Worm (Caenorhabditis elegans) whole organism, young adult: Measurements from ENCODE around the gene F19H6.4.

ENCODE experiments used
- F22D6.2 ChIP-seq: sonication (generic microtip); optimal IDR thresholded peaks from 2 replicates; lab custom pipeline; 2016; ENCODE audit warnings: mild to moderate bottlenecking, missing genetic modification characterization, missing compliant biosample characterization
- F23B12.7 ChIP-seq: sonication (generic microtip); optimal IDR thresholded peaks from 2 replicates; lab custom pipeline; 2017; ENCODE audit warnings: missing genetic modification characterization, mild to moderate bottlenecking, missing compliant biosample characterization, antibody characterized with exemption, moderate library complexity; ENCODE audit not compliant: insufficient read depth
- F39B2.1 ChIP-seq: fragments of 200-800 bp; sonication (Bioruptor generic); IDR thresholded peaks from 2 replicates; pipeline ENCODE4 v1.3.6; 2022; ENCODE audit warnings: missing genetic modification reagents, missing genetic modification characterization, missing compliant biosample characterization
- F49E8.2 ChIP-seq: sonication (generic microtip); optimal IDR thresholded peaks from 3 replicates; lab custom pipeline; 2017; ENCODE audit warnings: missing genetic modification characterization, mild to moderate bottlenecking, missing compliant biosample characterization, antibody characterized with exemption, moderate library complexity; ENCODE audit not compliant: insufficient read depth
- F52B5.7 ChIP-seq: sonication (generic microtip); optimal IDR thresholded peaks from 2 replicates; lab custom pipeline; 2016; ENCODE audit warnings: mild to moderate bottlenecking, missing genetic modification characterization, missing compliant biosample characterization
- F57A8.1 ChIP-seq: fragments of 200-800 bp; sonication (Bioruptor generic); optimal IDR thresholded peaks from 2 replicates; lab custom pipeline; 2018; ENCODE audit warnings: mild to moderate bottlenecking, missing genetic modification characterization, moderate library complexity, missing compliant biosample characterization
- K12H6.12 ChIP-seq: fragments of 200-800 bp; sonication (Bioruptor generic); optimal IDR thresholded peaks from 2 replicates; lab custom pipeline; 2018; ENCODE audit warnings: mild to moderate bottlenecking, missing genetic modification characterization, missing compliant biosample characterization
- T26A5.8 ChIP-seq: sonication (generic microtip); optimal IDR thresholded peaks from 2 replicates; lab custom pipeline; 2016; ENCODE audit warnings: missing genetic modification characterization, missing compliant biosample characterization
- Y53F4B.3 ChIP-seq: fragments of 200-800 bp; sonication (Bioruptor generic); IDR thresholded peaks from 2 replicates; pipeline ENCODE4 v1.3.6; 2022; ENCODE audit warnings: missing genetic modification reagents, missing genetic modification characterization, missing compliant biosample characterization
- Y56A3A.18 ChIP-seq: fragments of 200-800 bp; sonication (Bioruptor generic); IDR thresholded peaks from 2 replicates; pipeline ENCODE4 v1.3.6; 2022; ENCODE audit warnings: missing genetic modification reagents, missing genetic modification characterization, missing compliant biosample characterization
- ama-1 ChIP-seq, 3 experiments: fragments of 150-350 bp in 1 of 3; sonication (generic microtip) in 2 of 3; optimal IDR thresholded peaks; 2 replicates each; lab custom pipeline; 2014 to 2018; ENCODE audit warnings: missing biosample characterization in 2 of 3, missing genetic modification characterization in 2 of 3, missing genetic modification reagents in 2 of 3
- aptf-2 ChIP-seq: fragments of 200-800 bp; sonication (Bioruptor generic); conservative IDR thresholded peaks from 2 replicates; pipeline ENCODE4 v1.3.6; 2022; ENCODE audit warnings: missing genetic modification reagents, missing genetic modification characterization, missing compliant biosample characterization
- attf-5 ChIP-seq: fragments of 200-800 bp; sonication (Bioruptor generic); optimal IDR thresholded peaks from 2 replicates; lab custom pipeline; 2018; ENCODE audit warnings: mild to moderate bottlenecking, missing genetic modification characterization, missing compliant biosample characterization
- attf-6 ChIP-seq: fragments of 200-800 bp; sonication (Bioruptor generic); IDR thresholded peaks from 2 replicates; pipeline ENCODE4 v1.3.6; 2022; ENCODE audit warnings: missing genetic modification reagents, missing genetic modification characterization, missing compliant biosample characterization
- bed-2 ChIP-seq: fragments of 200-800 bp; sonication (Bioruptor generic); IDR thresholded peaks from 2 replicates; pipeline ENCODE4 v1.3.6; 2022; ENCODE audit warnings: missing genetic modification reagents, missing genetic modification characterization, missing compliant biosample characterization
- ceh-58 ChIP-seq: fragments of 200-800 bp; sonication (Bioruptor generic); IDR thresholded peaks from 2 replicates; pipeline ENCODE4 v1.3.6; 2022; ENCODE audit warnings: missing genetic modification characterization, missing compliant biosample characterization
- die-1 ChIP-seq: sonication (generic microtip); optimal IDR thresholded peaks from 2 replicates; lab custom pipeline; 2016; ENCODE audit warnings: missing genotype, mild to moderate bottlenecking, missing genetic modification characterization, missing compliant biosample characterization
- egl-18 ChIP-seq: fragments of 200-800 bp; sonication (Bioruptor generic); IDR thresholded peaks from 2 replicates; pipeline ENCODE4 v1.3.6; 2022; ENCODE audit warnings: missing genetic modification reagents, missing genetic modification characterization, missing compliant biosample characterization
- egl-44 ChIP-seq: fragments of 200-800 bp; sonication (Bioruptor generic); IDR thresholded peaks from 2 replicates; pipeline ENCODE4 v1.3.6; 2022; ENCODE audit warnings: missing genetic modification reagents, missing genetic modification characterization, missing compliant biosample characterization
- ekl-4 ChIP-seq: fragments of 200-800 bp; sonication (Bioruptor generic); IDR thresholded peaks from 2 replicates; pipeline ENCODE4 v1.3.6; 2022; ENCODE audit warnings: missing genetic modification reagents, missing genetic modification characterization, missing compliant biosample characterization
- ets-4 ChIP-seq: fragments of 200-800 bp; sonication (Bioruptor generic); optimal IDR thresholded peaks from 2 replicates; lab custom pipeline; 2018; ENCODE audit warnings: mild to moderate bottlenecking, missing genetic modification characterization, missing compliant biosample characterization
- hmg-1.2 ChIP-seq: fragments of 200-800 bp; sonication (Bioruptor generic); IDR thresholded peaks from 2 replicates; pipeline ENCODE4 v1.3.6; 2022; ENCODE audit warnings: missing genetic modification reagents, missing genetic modification characterization, missing compliant biosample characterization
- hsf-1 ChIP-seq: fragments of 200-800 bp; sonication (Bioruptor generic); IDR thresholded peaks from 2 replicates; pipeline ENCODE4 v1.3.6; 2022; ENCODE audit warnings: missing genetic modification reagents, missing genetic modification characterization, missing compliant biosample characterization
- lag-1 ChIP-seq: fragments of 200-800 bp; sonication (Bioruptor generic); IDR thresholded peaks from 2 replicates; pipeline ENCODE4 v1.3.6; 2022; ENCODE audit warnings: missing genetic modification reagents, missing genetic modification characterization, missing compliant biosample characterization
- lin-26 ChIP-seq: fragments of 200-800 bp; sonication (Bioruptor generic); IDR thresholded peaks from 2 replicates; pipeline ENCODE4 v1.3.6; 2022; ENCODE audit warnings: missing genetic modification reagents, missing genetic modification characterization, missing compliant biosample characterization
- lir-1 ChIP-seq: fragments of 200-800 bp; sonication (Bioruptor generic); conservative IDR thresholded peaks from 2 replicates; pipeline ENCODE4 v1.3.6; 2022; ENCODE audit warnings: missing genetic modification reagents, missing genetic modification characterization, missing compliant biosample characterization
- lsy-27 ChIP-seq: sonication (generic microtip); optimal IDR thresholded peaks from 2 replicates; lab custom pipeline; 2017; ENCODE audit warnings: missing genetic modification characterization, mild to moderate bottlenecking, missing compliant biosample characterization, antibody characterized with exemption, missing genotype, borderline replicate concordance; ENCODE audit not compliant: insufficient read depth
- madf-6 ChIP-seq: fragments of 200-800 bp; sonication (Bioruptor generic); IDR thresholded peaks from 2 replicates; pipeline ENCODE4 v1.3.6; 2022; ENCODE audit warnings: missing genetic modification reagents, missing genetic modification characterization, missing compliant biosample characterization
- mcd-1 ChIP-seq: fragments of 200-800 bp; sonication (Bioruptor generic); IDR thresholded peaks from 2 replicates; pipeline ENCODE4 v1.3.6; 2022; ENCODE audit warnings: missing genetic modification reagents, missing genetic modification characterization, missing compliant biosample characterization
- mes-4 ChIP-seq: sonication (generic microtip); optimal IDR thresholded peaks from 2 replicates; lab custom pipeline; 2016; ENCODE audit warnings: missing genotype, missing genetic modification characterization, missing compliant biosample characterization
- nfya-1 ChIP-seq: sonication (generic microtip); optimal IDR thresholded peaks from 2 replicates; lab custom pipeline; 2017; ENCODE audit warnings: antibody characterized with exemption, missing compliant biosample characterization, missing genetic modification characterization, borderline replicate concordance; ENCODE audit not compliant: insufficient read depth
- nfya-2 ChIP-seq: fragments of 200-800 bp; sonication (Bioruptor generic); IDR thresholded peaks from 2 replicates; pipeline ENCODE4 v1.3.6; 2022; ENCODE audit warnings: missing genetic modification reagents, missing genetic modification characterization, missing compliant biosample characterization
- nfyb-1 ChIP-seq: fragments of 200-800 bp; sonication (Bioruptor generic); IDR thresholded peaks from 2 replicates; pipeline ENCODE4 v1.3.6; 2022; ENCODE audit warnings: missing genetic modification reagents, missing genetic modification characterization, missing compliant biosample characterization
- pha-4 ChIP-seq: fragments of 150-350 bp; sonication (generic microtip); optimal IDR thresholded peaks from 2 replicates; lab custom pipeline; 2014; ENCODE audit warnings: missing biosample characterization, missing genetic modification reagents, missing genetic modification characterization
- rcor-1 ChIP-seq: fragments of 200-800 bp; sonication (Bioruptor generic); IDR thresholded peaks from 2 replicates; pipeline ENCODE4 v1.3.6; 2022; ENCODE audit warnings: missing genetic modification reagents, missing genetic modification characterization, missing compliant biosample characterization
- rec-8 ChIP-seq, 2 experiments: sonication (generic microtip); optimal IDR thresholded peaks; 2 replicates each; lab custom pipeline; 2016; ENCODE audit warnings: mild to moderate bottlenecking in 2 of 2, missing genetic modification characterization in 2 of 2, missing genetic modification reagents in 2 of 2, missing genotype in 2 of 2, missing biosample characterization in 1 of 2, missing compliant biosample characterization in 1 of 2, moderate library complexity in 1 of 2
- sea-2 ChIP-seq: fragments of 200-800 bp; sonication (Bioruptor generic); IDR thresholded peaks from 2 replicates; pipeline ENCODE4 v1.3.6; 2022; ENCODE audit warnings: missing genetic modification characterization, missing compliant biosample characterization
- snpc-1.3 ChIP-seq: sonication (generic microtip); optimal IDR thresholded peaks from 2 replicates; lab custom pipeline; 2017; ENCODE audit warnings: missing genetic modification characterization, mild to moderate bottlenecking, missing compliant biosample characterization, antibody characterized with exemption, moderate library complexity, missing genotype, missing genetic modification reagents; ENCODE audit not compliant: insufficient read depth
- snpc-3.4 ChIP-seq: sonication (generic microtip); optimal IDR thresholded peaks from 2 replicates; lab custom pipeline; 2017; ENCODE audit warnings: missing genetic modification characterization, mild to moderate bottlenecking, missing compliant biosample characterization, antibody characterized with exemption, moderate library complexity, missing genotype, missing genetic modification reagents
- snpc-4 ChIP-seq, 5 experiments: fragments of 150-350 bp in 1 of 5; sonication (generic microtip) in 4 of 5; optimal IDR thresholded peaks; 2 replicates each; lab custom pipeline; 2014 to 2018; ENCODE audit warnings: missing genetic modification characterization in 5 of 5, missing biosample characterization in 3 of 5, antibody characterized with exemption in 2 of 5, mild to moderate bottlenecking in 2 of 5, missing compliant biosample characterization in 2 of 5, missing genotype in 2 of 5, moderate library complexity in 2 of 5, missing genetic modification reagents in 1 of 5
- somi-1 ChIP-seq: fragments of 200-800 bp; sonication (Bioruptor generic); optimal IDR thresholded peaks from 2 replicates; lab custom pipeline; 2018; ENCODE audit warnings: mild to moderate bottlenecking, missing genetic modification characterization, missing compliant biosample characterization
- zim-3 ChIP-seq: sonication (generic microtip); optimal IDR thresholded peaks from 2 replicates; lab custom pipeline; 2017; ENCODE audit warnings: mild to moderate bottlenecking, missing genetic modification characterization, moderate library complexity, missing compliant biosample characterization
- ztf-18 ChIP-seq: sonication (generic microtip); optimal IDR thresholded peaks from 2 replicates; lab custom pipeline; 2016; ENCODE audit warnings: missing genotype, mild to moderate bottlenecking, missing genetic modification characterization, missing compliant biosample characterization
- ztf-25 ChIP-seq: fragments of 200-800 bp; sonication (Bioruptor generic); IDR thresholded peaks from 2 replicates; pipeline ENCODE4 v1.3.6; 2022; ENCODE audit warnings: missing genetic modification reagents, missing genetic modification characterization, missing compliant biosample characterization
- ztf-28 ChIP-seq: fragments of 200-800 bp; sonication (Bioruptor generic); IDR thresholded peaks from 2 replicates; pipeline ENCODE4 v1.3.6; 2022; ENCODE audit warnings: missing genetic modification reagents, missing genetic modification characterization, missing compliant biosample characterization
- ztf-6 ChIP-seq: fragments of 200-800 bp; sonication (Bioruptor generic); IDR thresholded peaks from 2 replicates; pipeline ENCODE4 v1.3.6; 2022; ENCODE audit warnings: missing genetic modification reagents, missing genetic modification characterization, missing compliant biosample characterization

Gene F19H6.4

ce11 chrX:12347822-12348221, 17.7 kb upstream of the F19H6.4 start (continued):
- 0 out of 2 replicates have a peak, but pooled peaks have one; percentile 22 for TF ChIP-seq ekl-4 (GFP tag; lab: Robert Waterston, UW)
- TF ChIP-seq attf-5 (GFP tag; lab: Kevin White, UChicago), result peak; percentile 48
- TF ChIP-seq snpc-3.4, result peak; percentile 56
- no peak for TF ChIP-seq nfya-1
- TF ChIP-seq nfya-2 (GFP tag; lab: Robert Waterston, UW), result no peak
- TF ChIP-seq bed-2 (GFP tag; lab: Robert Waterston, UW), result no peak
- TF ChIP-seq F39B2.1 (GFP tag; lab: Robert Waterston, UW), result no peak
- no peak for TF ChIP-seq mcd-1 (GFP tag; lab: Robert Waterston, UW)
- peak; percentile 69 for TF ChIP-seq hmg-1.2 (GFP tag; lab: Robert Waterston, UW)
- no peak for TF ChIP-seq ama-1 (optimal IDR thresholded peaks at IDR 0.05; lab: Kevin White, UChicago)
- peak in 1 of 2 experiments; percentile 42 for TF ChIP-seq ama-1 (GFP tag; optimal IDR thresholded peaks at IDR 0.05; lab: Kevin White, UChicago)
- TF ChIP-seq ztf-28 (GFP tag; lab: Robert Waterston, UW), result no peak
- TF ChIP-seq attf-6 (GFP tag; lab: Robert Waterston, UW), result peak; percentile 71
- TF ChIP-seq ztf-6 (GFP tag; lab: Robert Waterston, UW), result no peak
- TF ChIP-seq lsy-27 (tag; lab: Kevin White, UChicago), result no peak
- TF ChIP-seq snpc-1.3, result peak; percentile 81
- peak; percentile 39; the same call in 1 of the 2 replicates for TF ChIP-seq hsf-1 (GFP tag; lab: Robert Waterston, UW)
- TF ChIP-seq lin-26, result peak; percentile 83
- no peak for TF ChIP-seq F23B12.7 (tag; lab: Kevin White, UChicago)
- 0 out of 2 replicates have a peak, but pooled peaks have one; percentile 36 for TF ChIP-seq egl-44
- TF ChIP-seq rcor-1, result peak; percentile 72
- TF ChIP-seq F49E8.2 (tag; lab: Kevin White, UChicago), result no peak
- TF ChIP-seq mes-4, result no peak
- TF ChIP-seq snpc-4 (GFP tag; optimal IDR thresholded peaks at IDR 0.05; lab: Kevin White, UChicago), result peak; percentile 67
- TF ChIP-seq snpc-4 (tag; optimal IDR thresholded peaks at IDR 0.05; lab: Kevin White, UChicago), result peak in 2 of 4 experiments; percentile 46 to 79
- TF ChIP-seq rec-8 (tag; optimal IDR thresholded peaks at IDR 0.05; lab: Kevin White, UChicago), result peak; percentile 35 to 69
- no peak for TF ChIP-seq egl-18 (GFP tag; lab: Robert Waterston, UW)
- peak; percentile 94 for TF ChIP-seq ztf-25 (GFP tag; lab: Robert Waterston, UW)
- no peak for TF ChIP-seq ceh-58 (GFP tag; lab: Robert Waterston, UW)
- TF ChIP-seq somi-1 (GFP tag; lab: Kevin White, UChicago), result no peak
- TF ChIP-seq sea-2, result no peak
- TF ChIP-seq F57A8.1 (GFP tag; lab: Kevin White, UChicago), result no peak
- peak; percentile 76 for TF ChIP-seq Y56A3A.18 (GFP tag; lab: Robert Waterston, UW)
- no peak for TF ChIP-seq lag-1
- no peak for TF ChIP-seq F22D6.2
- no peak for TF ChIP-seq lir-1 (GFP tag; lab: Robert Waterston, UW)
- TF ChIP-seq T26A5.8 (tag; lab: Kevin White, UChicago), result no peak
- 0 out of 2 replicates have a peak, but pooled peaks have one; percentile 49 for TF ChIP-seq madf-6 (GFP tag; lab: Robert Waterston, UW)
- TF ChIP-seq zim-3 (tag; lab: Kevin White, UChicago), result no peak
- peak; percentile 73 for TF ChIP-seq nfyb-1 (GFP tag; lab: Robert Waterston, UW)
- no peak for TF ChIP-seq pha-4 (tag; lab: Kevin White, UChicago)
- TF ChIP-seq aptf-2 (GFP tag; lab: Robert Waterston, UW), result no peak
- TF ChIP-seq ztf-18 (tag; lab: Kevin White, UChicago), result peak; percentile 58
- 0 out of 2 replicates have a peak, but pooled peaks have one; percentile 27 for TF ChIP-seq Y53F4B.3 (GFP tag; lab: Robert Waterston, UW)
- no peak for TF ChIP-seq ets-4 (GFP tag; lab: Kevin White, UChicago)
- TF ChIP-seq F52B5.7 (tag; lab: Kevin White, UChicago), result peak; percentile 58
- no peak for TF ChIP-seq K12H6.12
- TF ChIP-seq die-1 (tag; lab: Kevin White, UChicago), result peak; percentile 87
